Worm (Caenorhabditis elegans) whole organism, L1 larva: Measurements from ENCODE around the gene lips-6.
A peak's percentile ranks its signal among the peaks of the same experiment; 100 is the strongest.

Experiments used
- Y116A8C.19 ChIP-seq: sonication (generic microtip); optimal IDR thresholded peaks from 2 replicates; lab custom pipeline; 2016; ENCODE audit warnings: missing compliant biosample characterization, missing genetic modification characterization, borderline replicate concordance
- aly-2 ChIP-seq: fragments of 150-350 bp; optimal IDR thresholded peaks from 2 replicates; lab custom pipeline; 2014; ENCODE audit warnings: missing biosample characterization, missing genetic modification characterization
- ama-1 ChIP-seq: fragments of 150-350 bp; optimal IDR thresholded peaks from 2 replicates; lab custom pipeline; 2014
- blmp-1 ChIP-seq: fragments of 150-350 bp; optimal IDR thresholded peaks from 2 replicates; lab custom pipeline; 2014; ENCODE audit warnings: missing biosample characterization, missing genetic modification characterization
- ceh-8 ChIP-seq: fragments of 200-800 bp; sonication (Bioruptor generic); optimal IDR thresholded peaks from 2 replicates; lab custom pipeline; 2018; ENCODE audit warnings: mild to moderate bottlenecking, missing genetic modification characterization, moderate library complexity, missing compliant biosample characterization
- ceh-82 ChIP-seq, 3 experiments: fragments of 150-350 bp in 1 of 3; sonication (generic microtip) in 2 of 3; optimal IDR thresholded peaks; 2 replicates each; lab custom pipeline; 2014 to 2017; ENCODE audit warnings: missing biosample characterization in 3 of 3, missing genetic modification characterization in 3 of 3
- ces-1 ChIP-seq: fragments of 150-350 bp; optimal IDR thresholded peaks from 2 replicates; lab custom pipeline; 2014; ENCODE audit warnings: missing biosample characterization, missing genetic modification reagents, missing genetic modification characterization
- dsc-1 ChIP-seq: sonication (generic microtip); optimal IDR thresholded peaks from 2 replicates; lab custom pipeline; 2016; ENCODE audit warnings: mild to moderate bottlenecking, missing genetic modification characterization, missing compliant biosample characterization
- egl-27 ChIP-seq, 2 experiments: fragments of 150-350 bp in 1 of 2; sonication (generic microtip); optimal IDR thresholded peaks; 3 replicates each; lab custom pipeline; 2017 to 2018; ENCODE audit warnings: missing biosample characterization in 2 of 2, missing genetic modification characterization in 2 of 2, missing genetic modification reagents in 2 of 2
- elt-2 ChIP-seq: sonication (generic microtip); optimal IDR thresholded peaks from 2 replicates; lab custom pipeline; 2016; ENCODE audit warnings: missing genetic modification characterization, mild to moderate bottlenecking, inconsistent platforms, missing compliant biosample characterization, missing genetic modification reagents
- fkh-4 ChIP-seq: sonication (generic microtip); optimal IDR thresholded peaks from 2 replicates; lab custom pipeline; 2016; ENCODE audit warnings: missing compliant biosample characterization, missing genetic modification characterization, borderline replicate concordance
- fkh-8 ChIP-seq: sonication (generic microtip); optimal IDR thresholded peaks from 2 replicates; lab custom pipeline; 2016; ENCODE audit warnings: mild to moderate bottlenecking, missing genetic modification characterization, missing compliant biosample characterization
- fos-1 ChIP-seq: fragments of 150-350 bp; optimal IDR thresholded peaks from 2 replicates; lab custom pipeline; 2014; ENCODE audit warnings: missing biosample characterization, missing genetic modification characterization
- grh-1 ChIP-seq: fragments of 200-800 bp; sonication (Bioruptor generic); IDR thresholded peaks from 2 replicates; pipeline ENCODE4 v1.3.6; 2022; ENCODE audit warnings: missing genetic modification reagents, missing genetic modification characterization, missing compliant biosample characterization
- hlh-17 ChIP-seq: fragments of 200-800 bp; sonication (Bioruptor generic); optimal IDR thresholded peaks from 2 replicates; lab custom pipeline; 2018; ENCODE audit warnings: missing genetic modification characterization, mild to moderate bottlenecking, missing compliant biosample characterization, moderate library complexity, borderline replicate concordance
- hpl-2 ChIP-seq: fragments of 150-350 bp; optimal IDR thresholded peaks from 2 replicates; lab custom pipeline; 2014; ENCODE audit warnings: missing biosample characterization, missing genetic modification reagents, missing genetic modification characterization
- isw-1 ChIP-seq: fragments of 200-800 bp; sonication (Bioruptor generic); IDR thresholded peaks from 2 replicates; pipeline ENCODE4 v1.3.6; 2022; ENCODE audit warnings: missing genetic modification characterization, missing compliant biosample characterization
- lin-13 ChIP-seq: fragments of 150-350 bp; optimal IDR thresholded peaks from 2 replicates; lab custom pipeline; 2014; ENCODE audit warnings: missing biosample characterization, missing genetic modification reagents, missing genetic modification characterization
- lin-15B ChIP-seq: fragments of 150-350 bp; sonication (generic microtip); optimal IDR thresholded peaks from 3 replicates; lab custom pipeline; 2014; ENCODE audit warnings: missing biosample characterization, missing genetic modification characterization
- lin-39 ChIP-seq: fragments of 150-350 bp; optimal IDR thresholded peaks from 2 replicates; lab custom pipeline; 2014; ENCODE audit warnings: missing biosample characterization, missing genetic modification reagents, missing genetic modification characterization
- lsy-2 ChIP-seq, 2 experiments: fragments of 150-350 bp; optimal IDR thresholded peaks; 2 replicates each; lab custom pipeline; 2014; ENCODE audit warnings: missing biosample characterization in 2 of 2, missing genetic modification characterization in 2 of 2
- mab-9 ChIP-seq: fragments of 200-800 bp; sonication (Bioruptor generic); IDR thresholded peaks from 2 replicates; pipeline ENCODE4 v1.3.6; 2022; ENCODE audit warnings: missing genetic modification reagents, missing genetic modification characterization, missing compliant biosample characterization
- mdl-1 ChIP-seq, 2 experiments: fragments of 150-350 bp; optimal IDR thresholded peaks; 2 replicates each; lab custom pipeline; 2014 to 2017; ENCODE audit warnings: missing biosample characterization in 2 of 2, missing genetic modification characterization in 2 of 2, inconsistent platforms in 1 of 2
- mef-2 ChIP-seq: fragments of 150-350 bp; optimal IDR thresholded peaks from 2 replicates; lab custom pipeline; 2014; ENCODE audit warnings: missing biosample characterization, missing genetic modification characterization
- nhr-12 ChIP-seq: sonication (generic microtip); optimal IDR thresholded peaks from 2 replicates; lab custom pipeline; 2017; ENCODE audit warnings: missing biosample characterization, missing genetic modification characterization
- nhr-19 ChIP-seq: fragments of 200-800 bp; sonication (Bioruptor generic); conservative IDR thresholded peaks from 2 replicates; pipeline ENCODE4 v1.3.6; 2022; ENCODE audit warnings: missing genetic modification characterization, missing compliant biosample characterization
- nhr-28 ChIP-seq: fragments of 150-350 bp; optimal IDR thresholded peaks from 2 replicates; lab custom pipeline; 2014; ENCODE audit warnings: missing biosample characterization, missing genetic modification characterization
- nhr-71 ChIP-seq: sonication (generic microtip); optimal IDR thresholded peaks from 2 replicates; lab custom pipeline; 2016; ENCODE audit warnings: mild to moderate bottlenecking, missing genetic modification characterization, moderate library complexity, missing compliant biosample characterization
- nhr-76 ChIP-seq: sonication (generic microtip); optimal IDR thresholded peaks from 2 replicates; lab custom pipeline; 2017; ENCODE audit warnings: missing biosample characterization, missing genetic modification characterization
- nhr-85 ChIP-seq: sonication (generic microtip); peaks from one replicate; lab custom pipeline; 2016; ENCODE audit warnings: missing genetic modification characterization, inconsistent platforms, missing compliant biosample characterization
- nhr-90 ChIP-seq: sonication (generic microtip); optimal IDR thresholded peaks from 2 replicates; lab custom pipeline; 2016; ENCODE audit warnings: mild to moderate bottlenecking, missing genetic modification characterization, missing compliant biosample characterization; ENCODE audit not compliant: poor library complexity
- pax-3 ChIP-seq: fragments of 200-800 bp; sonication (Bioruptor generic); optimal IDR thresholded peaks from 2 replicates; lab custom pipeline; 2018; ENCODE audit warnings: mild to moderate bottlenecking, missing genetic modification characterization, moderate library complexity, missing compliant biosample characterization
- rnt-1 ChIP-seq: sonication (generic microtip); optimal IDR thresholded peaks from 2 replicates; lab custom pipeline; 2016; ENCODE audit warnings: mild to moderate bottlenecking, missing genetic modification characterization, moderate library complexity, missing compliant biosample characterization
- snpc-4 ChIP-seq: fragments of 150-350 bp; optimal IDR thresholded peaks from 2 replicates; lab custom pipeline; 2014; ENCODE audit warnings: missing biosample characterization, missing genetic modification characterization
- snu-23 ChIP-seq: sonication (generic microtip); optimal IDR thresholded peaks from 2 replicates; lab custom pipeline; 2016; ENCODE audit warnings: missing genetic modification characterization, missing compliant biosample characterization
- sox-4 ChIP-seq: sonication (generic microtip); optimal IDR thresholded peaks from 2 replicates; lab custom pipeline; 2016; ENCODE audit warnings: missing genetic modification characterization, missing compliant biosample characterization
- tbx-2 ChIP-seq: sonication (generic microtip); optimal IDR thresholded peaks from 2 replicates; lab custom pipeline; 2016; ENCODE audit warnings: missing genetic modification characterization, missing compliant biosample characterization
- unc-130 ChIP-seq: fragments of 150-350 bp; optimal IDR thresholded peaks from 2 replicates; lab custom pipeline; 2017; ENCODE audit warnings: missing biosample characterization, missing genetic modification characterization, inconsistent platforms
- unc-30 ChIP-seq: sonication (generic microtip); optimal IDR thresholded peaks from 2 replicates; lab custom pipeline; 2017; ENCODE audit warnings: missing biosample characterization, missing genetic modification characterization
- vab-15 ChIP-seq: sonication (generic microtip); optimal IDR thresholded peaks from 2 replicates; lab custom pipeline; 2017; ENCODE audit warnings: missing genotype, mild to moderate bottlenecking, missing genetic modification characterization, missing compliant biosample characterization
- xbp-1 ChIP-seq: sonication (generic microtip); optimal IDR thresholded peaks from 2 replicates; lab custom pipeline; 2016; ENCODE audit warnings: missing genetic modification characterization, missing compliant biosample characterization
- zag-1 ChIP-seq: fragments of 150-350 bp; optimal IDR thresholded peaks from 2 replicates; lab custom pipeline; 2014; ENCODE audit warnings: missing biosample characterization, missing genetic modification characterization
- zip-4 ChIP-seq: fragments of 200-800 bp; sonication (Bioruptor generic); optimal IDR thresholded peaks from 2 replicates; lab custom pipeline; 2018; ENCODE audit warnings: mild to moderate bottlenecking, missing genetic modification characterization, moderate library complexity, missing compliant biosample characterization
- ztf-11 ChIP-seq, 2 experiments: sonication (generic microtip); optimal IDR thresholded peaks; 2 replicates each; lab custom pipeline; 2016 to 2017; ENCODE audit warnings: missing genetic modification characterization in 2 of 2, missing biosample characterization in 1 of 2, missing compliant biosample characterization in 1 of 2
- ztf-4 ChIP-seq: fragments of 150-350 bp; optimal IDR thresholded peaks from 2 replicates; lab custom pipeline; 2014; ENCODE audit warnings: missing biosample characterization, missing genetic modification characterization

Gene lips-6

ce11 chrIV:12032383-12032782 is 16.9 kb upstream of the lips-6 start (continued):
- TF ChIP-seq pax-3 (tag; lab: Kevin White, UChicago) (peak; percentile 36), nhr-28 (no peak), mdl-1 (tag; optimal IDR thresholded peaks at IDR 0.05; lab: Kevin White, UChicago) (peak in 1 of 2 experiments; percentile 86), nhr-19 (GFP tag; lab: Robert Waterston, UW) (peak; percentile 73), unc-30 (no peak), aly-2 (tag; lab: Kevin White, UChicago) (no peak), mef-2 (tag; lab: Kevin White, UChicago) (no peak), nhr-12 (tag; lab: Kevin White, UChicago) (no peak), rnt-1 (tag; lab: Kevin White, UChicago) (peak; percentile 68), hpl-2 (no peak), fkh-4 (no peak), grh-1 (peak; percentile 50), ceh-8 (GFP tag; lab: Kevin White, UChicago) (no peak), lsy-2 (tag; optimal IDR thresholded peaks at IDR 0.05; lab: Kevin White, UChicago) (peak; percentile 72 to 83), ama-1 (lab: Kevin White, UChicago) (peak; percentile 63), ztf-4 (tag; lab: Kevin White, UChicago) (peak; percentile 85), hlh-17 (GFP tag; lab: Kevin White, UChicago) (no peak), egl-27 (tag; optimal IDR thresholded peaks at IDR 0.05; lab: Kevin White, UChicago) (no peak), mab-9 (GFP tag; lab: Robert Waterston, UW) (no peak), nhr-76 (no peak), dsc-1 (tag; lab: Kevin White, UChicago) (peak; percentile 66), tbx-2 (tag; lab: Kevin White, UChicago) (peak; percentile 72), Y116A8C.19 (tag; lab: Kevin White, UChicago) (no peak), nhr-85 (tag; lab: Kevin White, UChicago) (peak; percentile 93), blmp-1 (peak; percentile 44), vab-15 (tag; lab: Kevin White, UChicago) (no peak), lin-39 (tag; lab: Kevin White, UChicago) (no peak), ztf-11 (tag; optimal IDR thresholded peaks at IDR 0.05; lab: Kevin White, UChicago) (peak in 1 of 2 experiments; percentile 55), unc-130 (tag; lab: Kevin White, UChicago) (no peak), fos-1 (tag; lab: Kevin White, UChicago) (peak; percentile 67), isw-1 (GFP tag; lab: Robert Waterston, UW) (peak; percentile 54; the same call in 1 of the 2 replicates), snpc-4 (tag; lab: Kevin White, UChicago) (no peak), xbp-1 (tag; lab: Kevin White, UChicago) (peak; percentile 75), sox-4 (no peak), fkh-8 (tag; lab: Kevin White, UChicago) (peak; percentile 83), lin-13 (GFP tag; lab: Kevin White, UChicago) (peak; percentile 66), zip-4 (no peak), nhr-90 (tag; lab: Kevin White, UChicago) (peak; percentile 72), ces-1 (GFP tag; lab: Kevin White, UChicago) (no peak), ceh-82 (tag; optimal IDR thresholded peaks at IDR 0.05; lab: Kevin White, UChicago) (peak; percentile 51 to 82 (median 72)), zag-1 (tag; lab: Kevin White, UChicago) (no peak), elt-2 (tag; lab: Kevin White, UChicago) (peak; percentile 76), lin-15B (peak; percentile 29), snu-23 (GFP tag; lab: Kevin White, UChicago) (peak; percentile 95), nhr-71 (peak; percentile 92)
